Worm (Caenorhabditis elegans): ENCODE results near the gene W03F9.9.

ce11 chrV:127882-128281, 10.8 kb upstream of the W03F9.9 start, which contains the start of the genes W03F9.2 and sftb-2:
- TF ChIP-seq ama-1 (optimal IDR thresholded peaks at IDR 0.05) (no peak), unc-86 (tag; optimal IDR thresholded peaks at IDR 0.05) (no peak), fkh-10 (GFP tag; optimal IDR thresholded peaks at IDR 0.05) (no peak)

Measured in whole organism, late embryonic.